Fruit fly (Drosophila melanogaster) whole organism: ENCODE results near the gene CG34453.

Experiments used
- CG8478 ChIP-seq: fragments of >200 bp; optimal IDR thresholded peaks from 2 replicates; lab custom pipeline; 2018; ENCODE audit warnings: inconsistent platforms
- Dll ChIP-seq: fragments of >200 bp; optimal IDR thresholded peaks from 2 replicates; lab custom pipeline; 2017
- EcR ChIP-seq, 2 experiments: fragments of >200 bp; optimal IDR thresholded peaks; 2 replicates each; lab custom pipeline; 2017; ENCODE audit warnings: missing biosample characterization in 2 of 2, missing genetic modification characterization in 2 of 2, missing genetic modification reagents in 2 of 2
- pan ChIP-seq: fragments of >200 bp; optimal IDR thresholded peaks from 2 replicates; lab custom pipeline; 2017
- psq ChIP-seq: fragments of >200 bp; optimal IDR thresholded peaks from 2 replicates; lab custom pipeline; 2017
- usp ChIP-seq: fragments of >200 bp; optimal IDR thresholded peaks from 2 replicates; lab custom pipeline; 2017; ENCODE audit warnings: missing biosample characterization, missing genetic modification characterization, mixed read lengths

The CG34453 gene

DNA sequence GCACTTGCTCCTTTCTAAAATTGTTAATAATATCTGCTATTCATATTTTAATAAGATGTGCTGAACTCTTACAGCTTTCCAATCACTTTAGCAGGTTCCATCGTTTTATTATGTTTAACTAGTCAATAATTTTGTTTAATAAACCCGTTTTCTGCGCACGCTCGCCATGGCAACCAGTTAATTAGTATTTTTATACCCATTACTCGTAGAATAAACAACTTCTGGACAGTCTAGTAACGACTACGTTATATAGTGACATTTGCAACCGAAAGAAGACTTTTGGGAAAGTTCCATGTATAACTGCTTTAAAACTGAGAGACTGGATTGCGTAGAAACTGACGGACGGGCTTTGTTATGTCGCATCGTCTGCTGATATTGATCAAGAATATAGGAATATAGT lies at the start of gene CG34453:
Gene CG34453, minus strand, starts transcription at position 101 of the 400 bp plus-strand sequence.
- TF ChIP-seq EcR (GFP tag; optimal IDR thresholded peaks at IDR 0.05; lab: Kevin White, UChicago) (no peak), pan (lab: Kevin White, UChicago) (no peak), psq (no peak), usp (GFP tag; lab: Kevin White, UChicago) (no peak), Dll (lab: Kevin White, UChicago) (no peak), CG8478 (no peak)

DNA sequence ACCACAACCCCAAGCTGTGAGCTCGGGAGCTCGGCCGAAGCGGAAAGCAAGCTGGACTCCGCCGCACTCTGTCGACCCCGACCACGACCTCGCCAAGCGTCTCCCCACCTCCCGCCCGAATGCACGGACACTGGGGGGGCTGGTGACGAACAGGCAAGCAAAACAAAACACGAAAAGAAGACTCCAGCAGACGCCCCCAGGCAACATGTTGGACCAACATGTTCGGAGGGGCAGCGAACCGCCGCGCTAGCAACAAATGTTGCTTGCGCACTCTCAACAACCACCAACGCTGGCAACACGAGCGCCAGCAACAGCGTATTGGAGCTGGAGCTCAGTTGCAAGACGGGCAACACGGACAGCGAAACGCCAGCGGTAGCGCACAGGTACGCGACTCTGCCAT lies 49.1 kb upstream of the CG34453 start:
- TF ChIP-seq Dll (lab: Kevin White, UChicago) (no peak), CG8478 (no peak), EcR (GFP tag; optimal IDR thresholded peaks at IDR 0.05; lab: Kevin White, UChicago) (no peak), psq (no peak), usp (GFP tag; lab: Kevin White, UChicago) (no peak), pan (lab: Kevin White, UChicago) (no peak)

DNA sequence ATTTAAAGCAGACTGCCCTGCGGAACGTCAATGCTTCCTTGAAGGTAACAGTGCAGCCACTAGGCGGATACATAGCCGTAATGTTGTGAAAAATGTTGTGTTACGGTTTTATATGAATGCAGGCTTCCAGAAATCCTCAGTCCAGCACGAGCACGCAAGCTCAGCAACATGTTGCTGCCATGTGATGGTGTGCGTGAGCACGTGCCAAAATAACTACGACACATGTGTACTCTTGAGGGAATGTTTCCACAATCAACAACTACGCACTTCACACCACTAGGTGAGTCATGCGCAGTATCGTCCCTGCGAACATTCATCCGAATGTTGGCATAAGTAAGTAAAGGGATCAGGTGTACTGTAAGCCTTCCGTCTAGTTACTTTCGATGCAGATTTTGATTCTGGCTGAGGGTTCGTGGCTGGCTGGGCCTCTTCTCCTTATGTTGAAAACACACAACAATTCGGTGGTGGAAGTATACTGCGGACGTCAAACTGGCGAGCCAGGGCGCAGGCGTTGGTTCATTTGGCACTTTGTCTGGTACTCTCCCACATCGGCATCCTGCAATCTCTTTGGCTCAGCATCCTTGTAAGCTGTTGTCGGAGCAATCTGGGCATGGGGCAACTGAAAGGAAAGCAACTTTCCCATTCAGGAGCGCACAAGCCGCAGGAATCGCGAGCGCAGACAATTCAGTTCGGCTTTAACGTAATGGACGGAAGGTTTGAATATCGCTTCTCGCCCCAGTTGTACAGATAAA lies 43.8 kb upstream of the CG34453 start, which contains the start of gene RhoGEF3:
Gene RhoGEF3, plus strand, starts transcription at position 702 of the 752 bp plus-strand sequence.
- TF ChIP-seq CG8478 (no peak), EcR (GFP tag; optimal IDR thresholded peaks at IDR 0.05; lab: Kevin White, UChicago) (no peak), usp (GFP tag; lab: Kevin White, UChicago) (no peak), pan (lab: Kevin White, UChicago) (no peak), psq (no peak), Dll (lab: Kevin White, UChicago) (no peak)

DNA sequence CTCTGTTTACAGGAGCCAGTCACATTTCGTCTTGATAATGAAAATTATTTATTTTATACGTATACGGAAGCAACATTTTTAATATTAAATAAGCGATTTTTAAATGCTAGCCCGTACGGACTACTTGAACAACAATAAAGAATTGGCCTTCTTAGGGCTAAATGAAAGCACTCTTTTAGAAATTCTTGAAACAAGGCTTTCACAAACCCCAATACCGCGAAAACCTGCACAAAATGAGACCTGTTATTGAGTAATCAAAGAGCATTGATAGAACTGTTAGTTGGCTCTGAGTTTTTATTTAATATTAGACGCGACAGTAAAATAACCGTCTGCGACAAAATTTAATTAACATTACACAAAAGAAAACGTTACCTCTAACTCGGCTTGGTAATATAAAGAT lies 41.7 kb upstream of the CG34453 start, which contains the start of gene ttm2:
Gene ttm2, plus strand, starts transcription at position 301 of the 400 bp plus-strand sequence.
- TF ChIP-seq usp (GFP tag; lab: Kevin White, UChicago) (no peak), Dll (lab: Kevin White, UChicago) (no peak), EcR (GFP tag; optimal IDR thresholded peaks at IDR 0.05; lab: Kevin White, UChicago) (no peak), CG8478 (no peak), psq (no peak), pan (lab: Kevin White, UChicago) (no peak)

DNA sequence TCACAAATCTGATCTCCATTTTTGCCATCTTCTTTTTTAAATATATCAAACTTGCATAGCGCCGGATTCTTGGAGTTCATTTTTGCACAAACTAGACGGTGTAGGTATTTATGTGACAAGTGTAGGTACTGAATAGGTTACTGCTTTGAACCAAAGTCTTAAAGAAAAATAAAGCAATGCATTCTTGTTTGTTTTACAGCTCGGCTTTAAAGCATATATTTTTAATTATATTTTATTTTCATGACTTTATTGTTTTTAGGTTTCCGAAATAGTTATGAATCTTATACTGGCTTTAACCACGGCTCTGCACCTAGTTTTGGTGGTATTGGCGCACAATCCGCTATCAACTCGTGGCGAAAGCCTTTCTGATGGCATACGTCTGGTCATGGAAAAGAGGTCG lies 40.1 kb upstream of the CG34453 start, which contains the start of gene CG32845:
Gene CG32845, minus strand, starts transcription at position 101 of the 400 bp plus-strand sequence.
- no peak for TF ChIP-seq CG8478
- TF ChIP-seq psq = no peak
- no peak for TF ChIP-seq pan (lab: Kevin White, UChicago)
- no peak for TF ChIP-seq Dll (lab: Kevin White, UChicago)
- TF ChIP-seq EcR (GFP tag; optimal IDR thresholded peaks at IDR 0.05; lab: Kevin White, UChicago) = no peak
- TF ChIP-seq usp (GFP tag; lab: Kevin White, UChicago) = no peak

DNA sequence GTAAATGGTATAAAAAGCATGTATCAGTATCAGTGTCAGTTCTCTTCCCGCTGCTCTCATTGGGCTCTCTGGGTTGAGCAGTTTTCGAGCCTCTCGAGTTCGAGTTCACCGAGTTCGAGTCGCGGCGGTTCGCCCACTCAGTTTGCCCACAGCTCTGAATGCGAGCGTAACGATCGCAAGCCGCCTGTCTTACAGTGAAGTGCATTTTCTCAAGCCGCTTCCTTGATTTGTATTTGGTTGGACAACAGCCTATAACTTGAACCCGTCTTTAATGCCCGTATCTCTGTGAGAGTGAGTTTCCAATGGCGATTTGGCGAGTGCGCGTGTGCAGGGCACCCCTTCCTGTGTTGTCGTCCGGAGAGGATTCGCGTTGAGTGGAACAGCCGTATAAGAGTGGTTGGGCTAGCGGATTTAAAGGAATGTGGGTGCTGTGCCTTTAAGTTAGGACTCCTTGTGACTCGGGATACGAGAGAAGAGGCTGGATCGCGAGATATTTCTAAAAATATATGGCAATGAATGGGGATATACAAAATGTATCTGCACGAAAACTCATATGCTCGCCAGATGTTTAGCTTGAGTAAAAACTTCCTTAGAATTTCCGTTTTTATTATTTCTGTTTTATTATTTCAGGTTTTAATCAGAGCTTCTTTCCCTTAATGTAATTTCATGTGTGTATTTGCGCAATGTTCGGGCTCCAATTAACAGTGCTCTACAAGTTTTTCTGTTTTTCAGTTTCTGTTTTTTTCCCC lies 38.5 kb upstream of the CG34453 start:
- TF ChIP-seq Dll (lab: Kevin White, UChicago) (no peak), usp (GFP tag; lab: Kevin White, UChicago) (no peak), EcR (GFP tag; optimal IDR thresholded peaks at IDR 0.05; lab: Kevin White, UChicago) (peak in 1 of 2 experiments; percentile 41), CG8478 (no peak), pan (lab: Kevin White, UChicago) (no peak)

DNA sequence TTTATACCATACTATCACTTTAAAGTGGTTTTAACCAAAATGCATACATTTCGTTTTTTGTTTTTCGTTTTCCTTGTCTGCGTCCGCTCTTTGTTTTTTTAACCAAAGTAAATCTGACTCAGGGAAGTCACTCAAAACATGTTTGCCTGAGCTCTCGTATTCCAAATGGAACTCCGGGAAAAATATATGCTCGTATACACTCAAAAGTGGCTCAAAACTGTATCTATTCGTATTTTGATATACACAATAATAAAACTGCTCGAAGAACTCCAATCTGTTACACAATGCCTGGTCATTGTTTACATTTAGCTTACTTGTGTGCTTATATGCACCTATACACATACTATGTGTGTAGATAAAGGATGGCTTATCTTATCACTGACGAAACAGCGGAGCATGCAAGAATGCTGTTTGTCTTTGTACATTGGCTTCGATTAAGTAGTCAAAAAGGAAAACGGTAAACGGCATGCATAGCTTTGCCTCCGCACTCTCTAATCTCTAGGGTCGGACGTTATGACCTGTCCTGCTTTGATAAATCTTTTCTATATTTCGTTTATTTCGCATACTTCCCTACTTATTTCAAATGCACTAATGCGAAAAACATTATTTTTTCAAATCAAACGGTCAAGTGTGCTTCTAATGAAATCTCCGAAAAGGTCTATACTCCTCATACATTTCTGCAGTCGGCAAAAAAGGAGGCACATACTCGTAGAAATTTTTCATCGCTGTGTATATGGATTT lies 37.8 kb upstream of the CG34453 start, which contains the start of gene miple2:
Gene miple2, plus strand, starts transcription at position 441 of the 741 bp plus-strand sequence.
- no peak for TF ChIP-seq usp (GFP tag; lab: Kevin White, UChicago)
- TF ChIP-seq EcR (GFP tag; optimal IDR thresholded peaks at IDR 0.05; lab: Kevin White, UChicago) = no peak
- TF ChIP-seq psq = no peak
- no peak for TF ChIP-seq Dll (lab: Kevin White, UChicago)

DNA sequence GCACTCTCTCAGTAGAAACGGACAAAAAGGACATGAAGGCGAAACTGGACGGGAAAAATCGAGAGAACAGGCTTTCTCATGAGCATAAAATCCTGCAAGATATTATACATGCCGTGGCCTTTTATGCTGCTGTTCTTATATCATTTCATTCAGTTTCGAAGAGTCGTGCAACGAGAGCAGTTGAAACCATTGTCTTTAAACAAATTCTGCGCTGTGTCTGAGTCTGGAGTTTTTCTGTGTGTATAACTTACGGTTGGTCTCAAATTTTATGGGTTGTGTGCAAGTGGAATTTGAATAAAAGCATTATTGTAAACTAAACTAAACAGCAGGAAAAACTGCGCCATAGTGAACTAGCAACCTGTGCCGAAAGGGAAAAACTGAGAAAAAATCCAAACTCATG lies 34.5 kb upstream of the CG34453 start:
- TF ChIP-seq usp (GFP tag; lab: Kevin White, UChicago) (no peak), CG8478 (no peak), EcR (GFP tag; optimal IDR thresholded peaks at IDR 0.05; lab: Kevin White, UChicago) (no peak), psq (no peak), pan (lab: Kevin White, UChicago) (no peak)

DNA sequence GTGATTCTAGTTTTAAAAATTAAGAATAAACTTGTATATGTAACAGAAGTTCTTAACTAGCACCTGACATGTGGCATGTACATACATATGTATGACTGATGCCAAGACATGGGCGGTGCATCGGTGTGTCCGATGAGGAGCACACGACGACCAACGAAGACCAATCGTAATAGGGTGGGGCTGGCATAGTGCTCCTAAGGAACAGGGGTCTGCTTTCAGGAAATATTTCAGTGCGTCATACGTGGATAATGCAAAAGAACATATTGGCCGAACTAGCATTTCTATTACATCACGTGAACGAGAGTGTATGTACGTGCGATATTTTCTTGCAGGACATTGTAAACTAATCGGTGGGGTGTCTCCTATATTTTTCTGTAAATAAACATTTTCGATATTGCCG lies 33.9 kb upstream of the CG34453 start, which contains the start of gene miple1:
Gene miple1, plus strand, starts transcription at position 217 of the 400 bp plus-strand sequence.
- no peak for TF ChIP-seq usp (GFP tag; lab: Kevin White, UChicago)
- TF ChIP-seq Dll (lab: Kevin White, UChicago) = no peak
- TF ChIP-seq EcR (GFP tag; optimal IDR thresholded peaks at IDR 0.05; lab: Kevin White, UChicago) = no peak
- no peak for TF ChIP-seq CG8478
- TF ChIP-seq pan (lab: Kevin White, UChicago) = no peak
- no peak for TF ChIP-seq psq

DNA sequence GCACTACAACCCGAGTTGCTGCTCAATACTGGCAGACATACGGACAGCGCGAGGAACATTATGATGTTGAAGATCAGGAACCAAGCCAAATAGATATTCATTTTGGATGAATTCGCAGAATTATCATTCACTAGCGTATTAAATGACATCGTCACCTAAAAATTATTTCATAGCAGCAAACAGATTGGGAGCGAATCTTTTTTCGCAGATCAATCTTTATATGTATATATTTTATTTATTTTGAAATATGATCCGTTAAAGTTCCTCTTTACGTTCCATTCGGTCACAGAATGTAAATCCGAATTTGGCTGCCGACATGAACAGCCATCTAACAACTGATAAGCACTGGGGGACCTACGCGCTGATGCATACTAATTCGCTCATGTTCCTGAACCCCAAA lies 32.7 kb upstream of the CG34453 start, which contains the start of gene CG34263:
Gene CG34263, minus strand, starts transcription at position 101 of the 400 bp plus-strand sequence.
- TF ChIP-seq pan (lab: Kevin White, UChicago) = no peak
- no peak for TF ChIP-seq EcR (GFP tag; optimal IDR thresholded peaks at IDR 0.05; lab: Kevin White, UChicago)
- TF ChIP-seq Dll (lab: Kevin White, UChicago) = no peak
- no peak for TF ChIP-seq CG8478
- no peak for TF ChIP-seq usp (GFP tag; lab: Kevin White, UChicago)
- no peak for TF ChIP-seq psq
